Worm (Caenorhabditis elegans): Measurements from ENCODE around the gene tmem-258.

DNA sequence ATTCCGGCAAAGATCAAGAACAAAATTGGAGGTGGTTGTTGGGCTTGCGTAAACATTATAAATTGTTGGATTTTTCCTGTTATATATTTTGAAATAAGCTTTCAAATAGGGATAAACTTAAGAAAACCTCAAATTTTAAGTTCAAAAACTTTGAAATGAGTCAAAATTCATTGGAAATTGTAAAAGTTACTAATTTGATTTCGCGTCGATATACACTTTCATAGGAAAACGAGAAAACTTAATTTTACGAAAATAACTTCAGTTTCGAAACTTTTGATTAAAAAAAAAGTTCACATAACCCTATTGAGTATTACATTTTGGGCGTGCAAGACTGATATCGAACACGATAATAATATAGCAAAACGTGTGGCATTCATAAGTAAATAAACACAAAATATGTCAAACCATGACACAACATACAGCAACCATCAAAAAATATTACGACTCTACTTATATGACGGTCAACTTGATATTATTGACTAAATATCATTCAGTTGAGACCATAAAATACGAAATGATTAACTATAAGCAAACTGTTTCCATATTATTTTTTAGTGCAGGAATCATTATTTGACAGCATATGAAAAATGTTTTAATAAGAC, 33.3 kb downstream of the tmem-258 start:
- TF ChIP-seq Y79H2A.3 (GFP tag; conservative IDR thresholded peaks at IDR 0.05) (no peak), nhr-179 (tag; optimal IDR thresholded peaks at IDR 0.05) (no peak), akir-1 (GFP tag; optimal IDR thresholded peaks at IDR 0.05) (no peak), ama-1 (optimal IDR thresholded peaks at IDR 0.05) (no peak), ama-1 (GFP tag; optimal IDR thresholded peaks at IDR 0.05) (no peak), unc-62 (GFP tag; optimal IDR thresholded peaks at IDR 0.05) (no peak), B0035.1 (tag; optimal IDR thresholded peaks at IDR 0.05) (no peak), Y53G8AR.9 (GFP tag; conservative IDR thresholded peaks at IDR 0.05) (no peak), pha-4 (tag; optimal IDR thresholded peaks at IDR 0.05) (no peak), K11D2.4 (GFP tag; IDR thresholded peaks at IDR 0.05) (no peak), hmg-20 (GFP tag; IDR thresholded peaks at IDR 0.05) (no peak), snpc-4 (GFP tag; optimal IDR thresholded peaks at IDR 0.05) (no peak), snpc-4 (tag; optimal IDR thresholded peaks at IDR 0.05) (no peak), rpc-1 (optimal IDR thresholded peaks at IDR 0.05) (no peak), rpc-1 (tag; optimal IDR thresholded peaks at IDR 0.05) (no peak), egl-44 (GFP tag; IDR thresholded peaks at IDR 0.05) (no peak), ceh-100 (GFP tag; IDR thresholded peaks at IDR 0.05) (no peak)
